Fruit fly (Drosophila melanogaster): ENCODE results near the gene CG5676.

CG5676 gene

DNA sequence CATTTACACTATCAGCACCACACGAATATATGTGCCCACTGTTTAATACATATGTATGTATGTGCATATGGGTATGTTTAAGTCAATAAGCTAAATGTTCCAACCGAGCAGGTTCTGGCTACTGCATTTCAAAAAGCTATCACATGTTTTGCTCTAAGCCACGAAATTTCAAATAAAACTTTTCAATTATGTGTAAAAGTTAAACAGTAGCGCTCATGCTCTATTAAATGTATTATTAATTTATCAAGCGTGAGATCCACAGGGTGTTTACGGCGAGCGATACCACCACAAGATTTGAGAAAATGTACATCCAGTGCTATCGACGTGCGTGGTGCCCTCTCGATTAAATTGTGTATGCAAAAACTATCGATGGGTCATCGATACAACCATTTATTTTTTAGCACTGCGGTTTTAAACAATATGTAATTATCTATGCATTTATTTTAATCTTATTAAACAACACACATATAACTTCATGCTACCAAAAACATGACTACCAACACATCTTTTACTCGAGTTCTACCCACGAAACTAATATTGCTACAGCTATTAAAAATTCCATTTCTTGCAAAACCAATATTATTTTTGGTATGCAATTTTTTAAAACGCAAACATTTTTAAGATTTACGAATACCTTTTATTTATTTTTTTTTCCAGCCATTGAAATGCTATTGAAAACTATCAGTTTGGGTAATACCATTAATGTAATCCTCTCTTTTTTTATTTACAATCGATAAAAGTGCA is 5.2 kb upstream of the CG5676 start, which contains the start of gene Pten (continued):
- TF ChIP-seq gfzf (GFP tag; optimal IDR thresholded peaks at IDR 0.05) (peak; percentile 10), zen2 (GFP tag; IDR thresholded peaks at IDR 0.05; ENCODE audit: partially characterized antibody) (no peak; the same call in 2 of the 3 replicates), CG7556 (GFP tag; optimal IDR thresholded peaks at IDR 0.05) (peak; percentile 61), sug (tag; optimal IDR thresholded peaks at IDR 0.05) (peak; percentile 57), CG4820 (GFP tag; optimal IDR thresholded peaks at IDR 0.05) (peak; percentile 76), CG17802 (tag; optimal IDR thresholded peaks at IDR 0.05) (peak; percentile 28), CG12071 (GFP tag; optimal IDR thresholded peaks at IDR 0.05) (no peak), lbe (GFP tag; optimal IDR thresholded peaks at IDR 0.05) (peak; percentile 7), CG7372 (GFP tag; IDR thresholded peaks at IDR 0.05) (peak; percentile 47; the same call in 1 of the 2 replicates), CG18476 (GFP tag; optimal IDR thresholded peaks at IDR 0.05) (peak; percentile 68), zf30C (GFP tag; optimal IDR thresholded peaks at IDR 0.05) (no peak), shn (GFP tag; optimal IDR thresholded peaks at IDR 0.05) (peak; percentile 5), gem (tag; optimal IDR thresholded peaks at IDR 0.05) (peak; percentile 80), CG33213 (GFP tag; optimal IDR thresholded peaks at IDR 0.05) (peak; percentile 57), sim (GFP tag; IDR thresholded peaks at IDR 0.05) (no peak), Six4 (GFP tag; optimal IDR thresholded peaks at IDR 0.05) (peak; percentile 42), CG9727 (GFP tag; optimal IDR thresholded peaks at IDR 0.05) (peak; percentile 90), Ets65A (GFP tag) (peak; percentile 95)

dm6 chr2L:10259960-10260749 is 4.5 kb upstream of the CG5676 start:
- no peak for TF ChIP-seq Aef1 (GFP tag; IDR thresholded peaks at IDR 0.05)
- TF ChIP-seq seq (GFP tag; IDR thresholded peaks at IDR 0.05): no peak
- no peak for TF ChIP-seq CG1603 (tag; optimal IDR thresholded peaks at IDR 0.05)
- no peak for TF ChIP-seq Hey (tag; optimal IDR thresholded peaks at IDR 0.05)
- TF ChIP-seq CG17802 (tag; optimal IDR thresholded peaks at IDR 0.05): no peak
- TF ChIP-seq sens (GFP tag): peak; percentile 49
- no peak for TF ChIP-seq CG3163 (GFP tag; optimal IDR thresholded peaks at IDR 0.05)
- TF ChIP-seq mld (GFP tag; IDR thresholded peaks at IDR 0.05; ENCODE audit: partially characterized antibody): no peak
- no peak for TF ChIP-seq Ssrp (tag; optimal IDR thresholded peaks at IDR 0.05)
- TF ChIP-seq cg (GFP tag; optimal IDR thresholded peaks at IDR 0.05): peak; percentile 91
- TF ChIP-seq oc (tag; optimal IDR thresholded peaks at IDR 0.05): no peak
- peak; percentile 99 for TF ChIP-seq CG8388 (GFP tag; optimal IDR thresholded peaks at IDR 0.05)
- TF ChIP-seq CG17186 (GFP tag; optimal IDR thresholded peaks at IDR 0.05): no peak
- no peak for TF ChIP-seq gsb-n (tag; optimal IDR thresholded peaks at IDR 0.05)
- TF ChIP-seq CG34422 (GFP tag; IDR thresholded peaks at IDR 0.05): no peak
- TF ChIP-seq Kr (GFP tag; optimal IDR thresholded peaks at IDR 0.05): peak; percentile 68
- TF ChIP-seq Bteb2 (GFP tag; optimal IDR thresholded peaks at IDR 0.05): no peak
- TF ChIP-seq Drgx (GFP tag; IDR thresholded peaks at IDR 0.05): 0 out of 2 replicates have a peak, but pooled peaks have one; percentile 27
- no peak for TF ChIP-seq CG10654 (GFP tag; optimal IDR thresholded peaks at IDR 0.05)
- no peak for TF ChIP-seq CG3838 (GFP tag; optimal IDR thresholded peaks at IDR 0.05)
- no peak for TF ChIP-seq CG7745 (tag; optimal IDR thresholded peaks at IDR 0.05)
- peak; percentile 80 for TF ChIP-seq lov (optimal IDR thresholded peaks at IDR 0.05)
- TF ChIP-seq lov (GFP tag; IDR thresholded peaks at IDR 0.05): no peak
- TF ChIP-seq pzg (GFP tag; optimal IDR thresholded peaks at IDR 0.05): no peak
- TF ChIP-seq Mes4 (GFP tag; optimal IDR thresholded peaks at IDR 0.05): no peak
- peak in 1 of 2 experiments; percentile 36 for TF ChIP-seq eve (GFP tag; optimal IDR thresholded peaks at IDR 0.05)
- no peak for TF ChIP-seq PHDP (tag; optimal IDR thresholded peaks at IDR 0.05)
- no peak for TF ChIP-seq CG9876 (GFP tag; optimal IDR thresholded peaks at IDR 0.05)
- TF ChIP-seq CG2129 (GFP tag; IDR thresholded peaks at IDR 0.05; ENCODE audit: partially characterized antibody): no peak
- TF ChIP-seq fd3F (GFP tag; optimal IDR thresholded peaks at IDR 0.05): no peak
- no peak for TF ChIP-seq Side (GFP tag; optimal IDR thresholded peaks at IDR 0.05)

Measured in whole organism, embryonic.